Worm (Caenorhabditis elegans): Measurements from ENCODE around the gene F42A8.1.
A peak's percentile ranks its signal among the peaks of the same experiment; 100 is the strongest.

The F42A8.1 gene

DNA sequence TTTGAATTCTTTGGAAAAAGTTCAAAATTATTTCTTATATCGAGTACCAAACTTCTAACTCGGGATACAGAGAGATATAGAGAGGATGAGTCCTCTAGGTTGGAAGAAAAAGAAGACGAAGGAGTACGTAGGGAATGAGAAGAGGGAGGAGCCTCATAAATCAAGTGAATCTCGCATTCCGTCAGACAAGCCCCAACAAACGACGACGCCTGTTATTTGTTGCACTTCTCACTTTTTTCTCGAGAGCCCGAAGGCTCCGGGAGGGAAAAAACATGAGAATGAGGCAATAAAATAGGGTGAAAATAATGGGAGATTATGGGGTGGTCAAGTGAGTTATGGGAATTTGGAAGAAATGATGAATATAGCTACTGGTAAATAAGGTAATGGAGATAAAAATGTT lies 46.7 kb downstream of the F42A8.1 start:
- TF ChIP-seq unc-39 (tag; optimal IDR thresholded peaks at IDR 0.05) (no peak), nhr-237 (tag; optimal IDR thresholded peaks at IDR 0.05) (no peak), egl-5 (tag; optimal IDR thresholded peaks at IDR 0.05) (peak; percentile 89), nfya-1 (tag; optimal IDR thresholded peaks at IDR 0.05; ENCODE audit: insufficient read depth) (peak; percentile 32), lin-39 (tag; optimal IDR thresholded peaks at IDR 0.05) (peak; percentile 86)

DNA sequence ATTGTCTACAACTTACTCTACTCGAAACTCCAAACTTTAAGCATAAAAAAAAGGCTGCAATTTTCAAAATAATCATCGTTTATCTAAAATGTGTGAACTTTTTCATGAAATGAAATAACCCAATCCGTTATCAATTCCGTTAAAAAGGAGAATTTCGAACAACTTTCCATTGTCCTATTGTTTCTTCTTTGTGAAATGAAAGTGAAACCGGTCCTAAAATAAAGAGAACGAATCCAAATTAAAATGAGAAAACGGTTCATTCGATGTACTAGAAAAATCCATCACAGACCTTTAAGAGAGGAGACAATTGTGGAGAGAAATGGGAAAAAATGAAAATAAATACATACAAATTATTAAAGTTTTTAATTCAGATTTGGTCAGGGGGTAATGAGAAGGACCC lies 50.7 kb downstream of the F42A8.1 start, which contains the start of gene C01G6.9:
Gene C01G6.9 (minus strand): TSS at position 141 of the 400 bp plus-strand sequence.
- TF ChIP-seq snpc-4 (tag; optimal IDR thresholded peaks at IDR 0.05) (no peak), aly-2 (tag; optimal IDR thresholded peaks at IDR 0.05) (no peak), ZK546.5 (tag; optimal IDR thresholded peaks at IDR 0.05) (no peak)

DNA sequence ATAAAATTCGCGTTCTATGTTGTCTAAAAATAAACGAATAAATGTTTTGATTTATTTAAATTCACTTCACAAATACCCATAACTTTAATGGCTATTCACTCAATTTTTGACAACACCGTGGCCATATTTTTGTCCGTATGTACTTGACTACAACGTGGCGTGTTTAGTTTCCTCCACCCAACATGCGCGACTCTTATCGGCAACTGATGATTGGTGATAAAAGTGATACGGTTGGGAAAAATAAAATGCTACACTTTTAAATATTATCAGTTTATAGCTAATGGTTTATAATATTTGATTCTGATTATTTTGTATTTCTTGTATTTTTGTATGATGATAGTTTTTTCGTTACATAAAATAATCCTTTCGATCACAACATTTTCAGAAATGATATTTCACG lies 54.8 kb downstream of the F42A8.1 start, which contains the start of gene acs-7:
Gene acs-7 (plus strand): TSS at position 386 of the 400 bp plus-strand sequence.
- TF ChIP-seq tbx-2 (tag; optimal IDR thresholded peaks at IDR 0.05) (no peak), ceh-82 (tag; optimal IDR thresholded peaks at IDR 0.05) (no peak), ztf-11 (tag; optimal IDR thresholded peaks at IDR 0.05) (no peak), aly-2 (tag; optimal IDR thresholded peaks at IDR 0.05) (no peak), skn-1 (tag; optimal IDR thresholded peaks at IDR 0.05) (no peak), pha-4 (tag; optimal IDR thresholded peaks at IDR 0.05) (peak; percentile 64), ceh-9 (tag; optimal IDR thresholded peaks at IDR 0.05) (no peak), ceh-16 (tag; optimal IDR thresholded peaks at IDR 0.05) (no peak), nhr-77 (tag; optimal IDR thresholded peaks at IDR 0.05) (no peak), jun-1 (tag; optimal IDR thresholded peaks at IDR 0.05) (peak; percentile 64), pqm-1 (tag; optimal IDR thresholded peaks at IDR 0.05) (peak; percentile 99), egl-5 (tag; optimal IDR thresholded peaks at IDR 0.05) (no peak), elt-3 (tag; optimal IDR thresholded peaks at IDR 0.05) (no peak), zag-1 (tag; optimal IDR thresholded peaks at IDR 0.05) (no peak), ztf-4 (tag; optimal IDR thresholded peaks at IDR 0.05) (no peak), lsy-12 (tag; optimal IDR thresholded peaks at IDR 0.05) (no peak), egl-27 (tag; optimal IDR thresholded peaks at IDR 0.05) (no peak), snpc-4 (tag; optimal IDR thresholded peaks at IDR 0.05) (no peak), nfya-1 (tag; optimal IDR thresholded peaks at IDR 0.05; ENCODE audit: insufficient read depth) (peak; percentile 34), R02D3.7 (tag; optimal IDR thresholded peaks at IDR 0.05) (no peak), mml-1 (tag; optimal IDR thresholded peaks at IDR 0.05) (no peak), sea-2 (GFP tag; optimal IDR thresholded peaks at IDR 0.05) (no peak), lin-15B (tag; optimal IDR thresholded peaks at IDR 0.05) (no peak), hmg-11 (tag; optimal IDR thresholded peaks at IDR 0.05) (no peak), nhr-76 (tag; optimal IDR thresholded peaks at IDR 0.05) (peak; percentile 81), elt-2 (tag; optimal IDR thresholded peaks at IDR 0.05) (peak; percentile 98), fkh-2 (tag; optimal IDR thresholded peaks at IDR 0.05) (no peak), unc-39 (tag; optimal IDR thresholded peaks at IDR 0.05) (no peak), nhr-25 (tag; optimal IDR thresholded peaks at IDR 0.05) (no peak), daf-12 (tag; optimal IDR thresholded peaks at IDR 0.05) (no peak)

Measured in whole organism, L3 larva.